Fruit fly (Drosophila melanogaster) whole organism, prepupa: ENCODE measurements around the gene hec.

Source experiments
- Blimp-1 ChIP-seq: fragments of 200-800 bp; sonication (Bioruptor generic); optimal IDR thresholded peaks from 3 replicates; lab custom pipeline; 2017; ENCODE audit warnings: missing biosample characterization, missing genetic modification characterization, mild to moderate bottlenecking, moderate library complexity, missing genetic modification reagents
- CG10669 ChIP-seq: fragments of 200-800 bp; sonication (Bioruptor generic); optimal IDR thresholded peaks from 3 replicates; lab custom pipeline; 2018; ENCODE audit warnings: missing biosample characterization, mild to moderate bottlenecking, missing genetic modification characterization, moderate library complexity
- CG11294 ChIP-seq: fragments of 200-800 bp; sonication (Bioruptor generic); IDR thresholded peaks from 2 replicates; pipeline ENCODE4 v1.3.6; 2022; ENCODE audit warnings: missing biosample characterization, missing genetic modification characterization
- CG15336 ChIP-seq: fragments of 200-800 bp; sonication (Bioruptor generic); IDR thresholded peaks from 2 replicates; pipeline ENCODE4 v1.3.6; 2022; ENCODE audit warnings: missing biosample characterization, missing genetic modification characterization
- CG1621 ChIP-seq: fragments of 200-800 bp; sonication (Bioruptor generic); optimal IDR thresholded peaks from 3 replicates; lab custom pipeline; 2018; ENCODE audit warnings: missing biosample characterization, mild to moderate bottlenecking, missing genetic modification characterization
- CG16779 ChIP-seq: fragments of 200-800 bp; sonication (Bioruptor generic); optimal IDR thresholded peaks from 3 replicates; lab custom pipeline; 2017; ENCODE audit warnings: missing biosample characterization, mild to moderate bottlenecking, missing genetic modification characterization
- CG3032 ChIP-seq: fragments of 200-800 bp; optimal IDR thresholded peaks from 2 replicates; lab custom pipeline; 2019; ENCODE audit warnings: missing biosample characterization, mild to moderate bottlenecking, missing genetic modification characterization, moderate library complexity
- CG32006 ChIP-seq: fragments of 200-800 bp; sonication (Bioruptor generic); optimal IDR thresholded peaks from 3 replicates; lab custom pipeline; 2017; ENCODE audit warnings: missing biosample characterization, mild to moderate bottlenecking, missing genetic modification characterization
- CG34406 ChIP-seq: fragments of 200-800 bp; sonication (Bioruptor generic); optimal IDR thresholded peaks from 3 replicates; lab custom pipeline; 2016; ENCODE audit warnings: missing biosample characterization, missing genetic modification characterization
- CG3919 ChIP-seq: fragments of 200-800 bp; sonication (Bioruptor generic); optimal IDR thresholded peaks from 3 replicates; lab custom pipeline; 2016; ENCODE audit warnings: missing biosample characterization, missing genetic modification characterization
- CG4318 ChIP-seq: fragments of 200-800 bp; sonication (Bioruptor generic); optimal IDR thresholded peaks from 3 replicates; lab custom pipeline; 2017; ENCODE audit warnings: missing biosample characterization, mild to moderate bottlenecking, missing genetic modification characterization
- CG6276 ChIP-seq: fragments of 200-800 bp; sonication (Bioruptor generic); optimal IDR thresholded peaks from 2 replicates; lab custom pipeline; 2017; ENCODE audit warnings: missing biosample characterization, mild to moderate bottlenecking, missing genetic modification characterization
- CG6792 ChIP-seq: fragments of 200-800 bp; sonication (Bioruptor generic); optimal IDR thresholded peaks from 3 replicates; lab custom pipeline; 2016; ENCODE audit warnings: missing biosample characterization, missing genetic modification characterization
- CG6854 ChIP-seq: fragments of 200-800 bp; sonication (Bioruptor generic); optimal IDR thresholded peaks from 2 replicates; lab custom pipeline; 2017; ENCODE audit warnings: missing biosample characterization, mild to moderate bottlenecking, missing genetic modification characterization
- CG8319 ChIP-seq: fragments of 200-800 bp; sonication (Bioruptor generic); optimal IDR thresholded peaks from 3 replicates; lab custom pipeline; 2016; ENCODE audit warnings: missing biosample characterization, missing genetic modification characterization
- CG8632 ChIP-seq: fragments of 200-800 bp; sonication (Bioruptor generic); optimal IDR thresholded peaks from 3 replicates; lab custom pipeline; 2016; ENCODE audit warnings: missing biosample characterization, missing genetic modification characterization
- CG9139 ChIP-seq: fragments of 200-800 bp; sonication (Bioruptor generic); optimal IDR thresholded peaks from 3 replicates; lab custom pipeline; 2017; ENCODE audit warnings: missing biosample characterization, mild to moderate bottlenecking, missing genetic modification characterization
- Eip78C ChIP-seq: fragments of 200-800 bp; sonication (Bioruptor generic); peaks from one replicate; lab custom pipeline; 2016; ENCODE audit warnings: missing biosample characterization, missing genetic modification characterization
- Eip93F ChIP-seq: fragments of 200-800 bp; sonication (Bioruptor generic); optimal IDR thresholded peaks from 2 replicates; lab custom pipeline; 2016; ENCODE audit warnings: missing biosample characterization, mild to moderate bottlenecking, missing genetic modification characterization
- Ets21C ChIP-seq: fragments of 200-800 bp; sonication (Bioruptor generic); optimal IDR thresholded peaks from 3 replicates; lab custom pipeline; 2016; ENCODE audit warnings: missing biosample characterization, missing genetic modification characterization
- Ets96B ChIP-seq: fragments of 200-800 bp; optimal IDR thresholded peaks from 2 replicates; lab custom pipeline; 2019; ENCODE audit warnings: missing biosample characterization, mild to moderate bottlenecking, missing genetic modification characterization, moderate library complexity
- Gug ChIP-seq: fragments of 200-800 bp; sonication (Bioruptor generic); IDR thresholded peaks from 2 replicates; pipeline ENCODE4 v1.3.6; 2022; ENCODE audit warnings: missing biosample characterization, missing genetic modification characterization
- Hr39 ChIP-seq: fragments of 200-800 bp; sonication (Bioruptor generic); optimal IDR thresholded peaks from 2 replicates; lab custom pipeline; 2016; ENCODE audit warnings: missing biosample characterization, missing genetic modification characterization
- Hr4 ChIP-seq: fragments of 200-800 bp; sonication (Bioruptor generic); optimal IDR thresholded peaks from 3 replicates; lab custom pipeline; 2016; ENCODE audit warnings: missing biosample characterization, missing genetic modification characterization
- Met ChIP-seq: fragments of 200-800 bp; sonication (Bioruptor generic); optimal IDR thresholded peaks from 3 replicates; lab custom pipeline; 2016; ENCODE audit warnings: missing biosample characterization, missing genetic modification characterization
- OdsH ChIP-seq: fragments of 200-800 bp; sonication (Bioruptor generic); optimal IDR thresholded peaks from 3 replicates; lab custom pipeline; 2016; ENCODE audit warnings: missing biosample characterization, missing genetic modification characterization
- Smox ChIP-seq: fragments of 200-800 bp; sonication (Bioruptor generic); optimal IDR thresholded peaks from 3 replicates; lab custom pipeline; 2016; ENCODE audit warnings: missing biosample characterization, missing genetic modification characterization
- Sox102F ChIP-seq: fragments of 200-800 bp; sonication (Bioruptor generic); optimal IDR thresholded peaks from 2 replicates; lab custom pipeline; 2016; ENCODE audit warnings: missing biosample characterization, mild to moderate bottlenecking, missing genetic modification characterization
- Sox14 ChIP-seq: fragments of 200-800 bp; sonication (Bioruptor generic); optimal IDR thresholded peaks from 3 replicates; lab custom pipeline; 2016; ENCODE audit warnings: missing biosample characterization, missing genetic modification characterization
- Sox15 ChIP-seq: fragments of 200-800 bp; sonication (Bioruptor generic); optimal IDR thresholded peaks from 3 replicates; lab custom pipeline; 2016; ENCODE audit warnings: missing biosample characterization, missing genetic modification characterization
- achi ChIP-seq: fragments of 200-800 bp; sonication (Bioruptor generic); optimal IDR thresholded peaks from 3 replicates; lab custom pipeline; 2016; ENCODE audit warnings: missing biosample characterization, missing genetic modification characterization
- cyc ChIP-seq: fragments of 200-800 bp; sonication (Bioruptor generic); optimal IDR thresholded peaks from 3 replicates; lab custom pipeline; 2016; ENCODE audit warnings: missing biosample characterization, missing genetic modification characterization
- dac ChIP-seq: fragments of 200-800 bp; sonication (Bioruptor generic); optimal IDR thresholded peaks from 2 replicates; lab custom pipeline; 2017; ENCODE audit warnings: missing biosample characterization, mild to moderate bottlenecking, missing genetic modification characterization
- dsx ChIP-seq: fragments of 200-800 bp; optimal IDR thresholded peaks from 3 replicates; lab custom pipeline; 2019; ENCODE audit warnings: missing biosample characterization, mild to moderate bottlenecking, missing genetic modification characterization, moderate library complexity; ENCODE audit not compliant: poor library complexity, severe bottlenecking
- eg ChIP-seq: fragments of 200-800 bp; sonication (Bioruptor generic); IDR thresholded peaks from 3 replicates; pipeline ENCODE4 v1.3.6; 2022; ENCODE audit warnings: missing biosample characterization, missing genetic modification characterization
- fd59A ChIP-seq: fragments of 200-800 bp; sonication (Bioruptor generic); optimal IDR thresholded peaks from 2 replicates; lab custom pipeline; 2017; ENCODE audit warnings: missing biosample characterization, mild to moderate bottlenecking, missing genetic modification characterization, missing genetic modification reagents
- fd85E ChIP-seq: fragments of 200-800 bp; sonication (Bioruptor generic); optimal IDR thresholded peaks from 3 replicates; lab custom pipeline; 2016; ENCODE audit warnings: missing biosample characterization, missing genetic modification characterization
- fkh ChIP-seq: fragments of 200-800 bp; sonication (Bioruptor generic); optimal IDR thresholded peaks from 3 replicates; lab custom pipeline; 2017; ENCODE audit warnings: missing biosample characterization, mild to moderate bottlenecking, missing genetic modification characterization, moderate library complexity
- lz ChIP-seq: fragments of 200-800 bp; sonication (Bioruptor generic); optimal IDR thresholded peaks from 3 replicates; lab custom pipeline; 2016; ENCODE audit warnings: missing biosample characterization, missing genetic modification characterization
- net ChIP-seq: fragments of 200-800 bp; sonication (Bioruptor generic); optimal IDR thresholded peaks from 3 replicates; lab custom pipeline; 2016; ENCODE audit warnings: missing biosample characterization, missing genetic modification characterization
- pdm3 ChIP-seq: fragments of 200-800 bp; sonication (Bioruptor generic); optimal IDR thresholded peaks from 3 replicates; lab custom pipeline; 2016; ENCODE audit warnings: missing biosample characterization, missing genetic modification characterization
- ss ChIP-seq, 2 experiments: fragments of 200-800 bp; sonication (Bioruptor generic); optimal IDR thresholded peaks; 2 replicates in 1 of 2; 3 replicates in 1 of 2; lab custom pipeline; 2017 to 2018; ENCODE audit warnings: mild to moderate bottlenecking in 2 of 2, missing biosample characterization in 2 of 2, missing genetic modification characterization in 2 of 2, moderate library complexity in 1 of 2
- topi ChIP-seq: fragments of 200-800 bp; sonication (Bioruptor generic); optimal IDR thresholded peaks from 3 replicates; lab custom pipeline; 2016; ENCODE audit warnings: missing biosample characterization, missing genetic modification characterization

The hec gene

DNA sequence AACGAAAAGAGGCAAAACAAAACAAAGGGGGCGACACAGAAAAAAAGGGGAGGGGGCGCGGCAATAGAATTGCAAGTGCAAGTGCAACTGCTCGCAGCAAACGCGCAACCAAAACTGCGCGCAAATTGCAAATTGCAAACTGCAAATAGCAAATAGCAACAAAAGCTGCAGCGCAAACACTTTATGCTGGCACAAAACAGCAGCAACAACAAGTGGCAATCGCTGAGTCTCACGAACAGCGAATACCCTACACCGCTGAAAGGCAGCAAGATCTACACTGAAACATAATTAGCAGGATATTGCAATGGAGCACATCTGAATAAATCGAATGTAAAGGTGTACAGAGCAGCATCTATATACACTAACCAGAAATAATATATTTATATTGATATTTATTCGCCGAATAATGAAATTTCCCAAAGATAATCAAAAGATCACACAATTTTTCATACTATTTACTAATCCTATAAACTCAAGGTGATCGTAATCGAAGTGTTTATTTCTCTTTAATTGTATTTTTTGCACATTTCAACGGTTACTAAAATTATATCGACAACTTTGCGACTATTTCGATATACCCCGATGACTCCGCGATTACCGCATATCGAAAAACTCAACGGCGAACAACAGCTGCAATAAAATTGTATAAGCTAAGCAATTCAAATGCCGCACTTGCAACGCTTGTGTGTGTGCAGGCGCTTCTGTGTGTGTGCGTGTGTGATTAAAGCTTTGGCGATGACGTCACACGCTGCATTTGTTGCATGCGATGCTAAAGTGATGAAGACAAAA, 51.2 kb downstream of the hec start, which contains the start of gene CG4404 (continued):
- TF ChIP-seq CG11294 (GFP tag; lab: Robert Waterston, UW) (no peak), Hr4 (GFP tag; lab: Kevin White, UChicago) (peak; percentile 50), Sox14 (GFP tag; lab: Kevin White, UChicago) (no peak), CG1621 (tag; lab: Kevin White, UChicago) (no peak), Blimp-1 (no peak), Gug (GFP tag; lab: Robert Waterston, UW) (no peak), topi (GFP tag; lab: Kevin White, UChicago) (no peak), net (GFP tag; lab: Kevin White, UChicago) (no peak), CG3919 (GFP tag; lab: Kevin White, UChicago) (no peak), Met (no peak), fd59A (GFP tag; lab: Kevin White, UChicago) (no peak), CG6854 (GFP tag; lab: Kevin White, UChicago) (no peak), eg (0 out of 3 replicates have a peak, but pooled peaks have one; percentile 51), Eip78C (GFP tag; lab: Kevin White, UChicago) (peak; percentile 66), CG32006 (GFP tag; lab: Kevin White, UChicago) (peak; percentile 70), pdm3 (GFP tag; lab: Kevin White, UChicago) (no peak), Sox15 (no peak), CG6276 (GFP tag; lab: Kevin White, UChicago) (peak; percentile 41), CG16779 (tag; lab: Kevin White, UChicago) (no peak), Sox102F (GFP tag; lab: Kevin White, UChicago) (no peak), lz (GFP tag; lab: Kevin White, UChicago) (no peak), CG10669 (GFP tag; lab: Kevin White, UChicago) (no peak), dac (GFP tag; lab: Kevin White, UChicago) (no peak), cyc (GFP tag; lab: Kevin White, UChicago) (no peak), CG9139 (GFP tag; lab: Kevin White, UChicago) (no peak), CG15336 (GFP tag; lab: Robert Waterston, UW) (peak; percentile 51), OdsH (peak; percentile 28), CG6792 (GFP tag; lab: Kevin White, UChicago) (no peak), CG4318 (GFP tag; lab: Kevin White, UChicago) (peak; percentile 32), Ets21C (GFP tag; lab: Kevin White, UChicago) (no peak), CG3032 (no peak)

DNA sequence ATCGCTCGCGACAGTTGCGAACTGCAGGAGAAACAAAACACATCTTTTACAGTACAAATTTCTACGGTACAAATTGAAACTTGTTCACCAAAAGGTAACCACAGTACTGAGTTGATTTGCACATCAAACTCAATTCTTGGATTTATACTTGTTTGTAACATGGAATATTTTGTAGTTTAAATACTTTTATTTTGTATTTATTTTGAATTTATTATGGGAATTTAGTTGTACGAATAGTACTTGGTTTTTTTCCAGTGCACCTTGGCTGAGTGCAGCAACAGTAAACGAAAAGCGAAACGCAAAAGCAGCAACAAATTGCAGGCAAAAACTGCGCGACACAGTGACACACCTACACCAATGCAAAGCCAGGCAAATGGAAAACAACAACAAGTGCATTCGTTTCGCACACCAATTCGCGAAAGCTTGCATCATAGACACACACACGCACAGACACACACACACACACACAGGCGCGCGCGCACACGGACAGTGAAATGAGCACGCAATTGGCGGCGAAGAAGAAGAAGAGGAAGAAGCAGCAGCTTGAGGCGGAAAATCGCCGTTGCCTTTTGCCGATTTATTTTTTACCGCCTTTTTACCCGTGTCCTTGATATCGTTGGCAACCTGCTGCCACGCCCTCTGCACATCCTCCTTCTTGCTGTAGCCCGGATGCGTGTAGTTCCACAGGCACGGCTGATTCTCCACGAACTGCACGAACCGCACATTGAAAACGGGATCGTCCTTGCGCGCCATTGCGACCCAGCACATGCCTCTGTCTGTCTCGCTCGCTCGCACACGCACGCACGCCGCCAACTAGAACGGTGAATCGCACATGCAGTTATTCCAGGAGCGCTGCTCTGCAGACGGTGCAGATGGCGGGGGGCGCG, 52.0 kb downstream of the hec start:
- TF ChIP-seq Hr39 (GFP tag; lab: Kevin White, UChicago) (no peak), CG10669 (GFP tag; lab: Kevin White, UChicago) (peak; percentile 23), fkh (GFP tag; lab: Kevin White, UChicago) (no peak), CG9139 (GFP tag; lab: Kevin White, UChicago) (peak; percentile 8), Eip78C (GFP tag; lab: Kevin White, UChicago) (peak; percentile 88), topi (GFP tag; lab: Kevin White, UChicago) (peak; percentile 44), CG11294 (GFP tag; lab: Robert Waterston, UW) (no peak; the same call in 1 of the 2 replicates), CG4318 (GFP tag; lab: Kevin White, UChicago) (peak; percentile 46), Ets21C (GFP tag; lab: Kevin White, UChicago) (no peak), ss (GFP tag; optimal IDR thresholded peaks at IDR 0.05; lab: Kevin White, UChicago) (peak; percentile 64 to 84), eg (peak; percentile 78), CG8319 (GFP tag; lab: Kevin White, UChicago) (peak; percentile 10), Sox14 (GFP tag; lab: Kevin White, UChicago) (peak; percentile 11), pdm3 (GFP tag; lab: Kevin White, UChicago) (peak; percentile 55), CG15336 (GFP tag; lab: Robert Waterston, UW) (peak; percentile 78), Smox (no peak), dac (GFP tag; lab: Kevin White, UChicago) (no peak), Gug (GFP tag; lab: Robert Waterston, UW) (peak; percentile 37; the same call in 1 of the 2 replicates), achi (peak; percentile 22), CG6854 (GFP tag; lab: Kevin White, UChicago) (no peak), CG8632 (GFP tag; lab: Kevin White, UChicago) (peak; percentile 51), net (GFP tag; lab: Kevin White, UChicago) (peak; percentile 57), Eip93F (GFP tag; lab: Kevin White, UChicago) (no peak), CG34406 (GFP tag; lab: Kevin White, UChicago) (peak; percentile 44), dsx (GFP tag; lab: Kevin White, UChicago) (peak; percentile 42), OdsH (peak; percentile 51), CG3032 (peak; percentile 23), Blimp-1 (peak; percentile 33), Ets96B (peak; percentile 42), fd85E (GFP tag; lab: Kevin White, UChicago) (no peak), CG1621 (tag; lab: Kevin White, UChicago) (peak; percentile 16)
